Worm (Caenorhabditis elegans) whole organism, L4 larva: Measurements from ENCODE around the gene zip-6.

Source experiments
- aly-2 ChIP-seq: sonication (generic microtip); optimal IDR thresholded peaks from 2 replicates; lab custom pipeline; 2018; ENCODE audit warnings: missing biosample characterization, missing genetic modification characterization
- ama-1 ChIP-seq: fragments of 150-350 bp; optimal IDR thresholded peaks from 2 replicates; lab custom pipeline; 2014; ENCODE audit warnings: inconsistent platforms, mixed read lengths
- dmd-9 ChIP-seq: fragments of 200-800 bp; sonication (Bioruptor generic); IDR thresholded peaks from 2 replicates; pipeline ENCODE4 v1.3.6; 2022; ENCODE audit warnings: missing genetic modification reagents, missing genetic modification characterization, missing compliant biosample characterization
- dpl-1 ChIP-seq: fragments of 150-350 bp; optimal IDR thresholded peaks from 2 replicates; lab custom pipeline; 2014; ENCODE audit warnings: missing biosample characterization, missing genetic modification reagents, missing genetic modification characterization
- hmg-1.1 ChIP-seq: fragments of 200-800 bp; sonication (Bioruptor generic); IDR thresholded peaks from 2 replicates; pipeline ENCODE4 v1.3.6; 2022; ENCODE audit warnings: missing genetic modification reagents, missing genetic modification characterization, missing compliant biosample characterization
- mep-1 ChIP-seq: fragments of 150-350 bp; sonication (generic microtip); optimal IDR thresholded peaks from 3 replicates; lab custom pipeline; 2014; ENCODE audit warnings: missing biosample characterization, missing genetic modification characterization
- mes-2 ChIP-seq: sonication (generic microtip); optimal IDR thresholded peaks from 2 replicates; lab custom pipeline; 2016; ENCODE audit warnings: missing genotype, mild to moderate bottlenecking, missing genetic modification characterization, missing compliant biosample characterization; ENCODE audit not compliant: poor library complexity, severe bottlenecking
- nhr-11 ChIP-seq: fragments of 150-350 bp; optimal IDR thresholded peaks from 2 replicates; lab custom pipeline; 2014; ENCODE audit warnings: missing biosample characterization, missing genetic modification characterization
- nhr-237 ChIP-seq: sonication (generic microtip); optimal IDR thresholded peaks from 2 replicates; lab custom pipeline; 2017; ENCODE audit warnings: missing biosample characterization, missing genetic modification characterization
- nhr-25 ChIP-seq: sonication (generic microtip); optimal IDR thresholded peaks from 2 replicates; lab custom pipeline; 2017; ENCODE audit warnings: missing genetic modification characterization, mild to moderate bottlenecking, missing compliant biosample characterization, antibody characterized with exemption, moderate library complexity, borderline replicate concordance; ENCODE audit not compliant: insufficient read depth
- nhr-76 ChIP-seq: fragments of 150-350 bp; optimal IDR thresholded peaks from 2 replicates; lab custom pipeline; 2014; ENCODE audit warnings: missing biosample characterization, missing genetic modification characterization
- skn-1 ChIP-seq: fragments of 150-350 bp; optimal IDR thresholded peaks from 2 replicates; lab custom pipeline; 2014; ENCODE audit warnings: missing biosample characterization, missing genetic modification characterization
- unc-39 ChIP-seq: sonication (generic microtip); optimal IDR thresholded peaks from 2 replicates; lab custom pipeline; 2017; ENCODE audit warnings: missing biosample characterization, missing genetic modification characterization
- unc-62 ChIP-seq, 3 experiments: fragments of 150-350 bp in 1 of 3; sonication (generic microtip); optimal IDR thresholded peaks in 2 of 3; peaks in 1 of 3; 1 replicate in 1 of 3; 2 replicates in 2 of 3; lab custom pipeline; 2014 to 2017; ENCODE audit warnings: missing biosample characterization in 3 of 3, missing genetic modification characterization in 3 of 3, missing genetic modification reagents in 3 of 3, missing genotype in 1 of 3

DNA sequence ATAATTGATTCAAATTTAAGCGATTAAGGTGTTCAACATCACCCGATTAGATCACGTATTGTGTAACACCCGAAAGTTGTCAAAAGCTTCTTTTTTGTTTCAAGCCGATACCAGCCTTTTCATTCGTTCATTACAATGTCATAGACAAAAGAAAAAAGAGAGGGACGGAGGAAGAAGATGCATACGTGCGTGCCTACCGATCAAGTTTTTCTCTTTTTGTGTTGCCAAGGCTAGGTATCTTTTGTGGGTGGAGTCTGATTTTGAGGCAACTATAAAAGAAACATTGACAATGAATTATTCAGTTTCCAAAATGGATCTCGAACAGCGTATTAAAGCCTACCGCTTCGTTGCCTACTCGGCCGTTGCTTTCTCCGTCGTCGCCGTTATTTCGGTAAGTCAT is 7.3 kb upstream of the zip-6 start, which contains the start of gene col-125:
- TF ChIP-seq nhr-237 (tag; lab: Kevin White, UChicago) (no peak), ama-1 (lab: Kevin White, UChicago) (peak; percentile 28), nhr-11 (tag; lab: Kevin White, UChicago) (no peak), mes-2 (tag; lab: Kevin White, UChicago) (no peak), skn-1 (tag; lab: Kevin White, UChicago) (no peak), dmd-9 (GFP tag; lab: Robert Waterston, UW) (no peak), nhr-76 (tag; lab: Kevin White, UChicago) (no peak), hmg-1.1 (GFP tag; lab: Robert Waterston, UW) (no peak), mep-1 (tag; lab: Kevin White, UChicago) (no peak), unc-39 (no peak), nhr-25 (tag; lab: Kevin White, UChicago) (no peak), dpl-1 (GFP tag; lab: Kevin White, UChicago) (no peak), unc-62 (GFP tag; optimal IDR thresholded peaks at IDR 0.05 in 1 of 2; lab: Kevin White, UChicago) (no peak), unc-62 (tag; optimal IDR thresholded peaks at IDR 0.05; lab: Kevin White, UChicago) (no peak), aly-2 (no peak)
